Worm (Caenorhabditis elegans): ENCODE measurements around the gene Y53G8AR.5.
A peak's percentile ranks its signal among the peaks of the same experiment; 100 is the strongest.

Gene Y53G8AR.5

ce11 chrIII:3307379-3307778, 10.1 kb downstream of the Y53G8AR.5 start:
- no peak for TF ChIP-seq ceh-22 (tag; optimal IDR thresholded peaks at IDR 0.05)
- TF ChIP-seq ets-4 (tag; optimal IDR thresholded peaks at IDR 0.05) = no peak
- no peak for TF ChIP-seq C08G9.2 (tag; optimal IDR thresholded peaks at IDR 0.05)
- TF ChIP-seq nfya-1 (tag; optimal IDR thresholded peaks at IDR 0.05) = peak; percentile 21
- no peak for TF ChIP-seq lin-11 (tag; optimal IDR thresholded peaks at IDR 0.05)

- TF ChIP-seq pha-2 (tag; optimal IDR thresholded peaks at IDR 0.05) (no peak), Y22D7AL.16 (tag; optimal IDR thresholded peaks at IDR 0.05) (no peak), hlh-15 (tag; optimal IDR thresholded peaks at IDR 0.05) (no peak), lin-11 (tag; optimal IDR thresholded peaks at IDR 0.05) (no peak), mec-3 (tag; optimal IDR thresholded peaks at IDR 0.05; ENCODE audit: borderline replicate concordance) (no peak), dve-1 (tag; optimal IDR thresholded peaks at IDR 0.05) (no peak), ref-2 (tag; optimal IDR thresholded peaks at IDR 0.05) (no peak), T23F11.4 (GFP tag; optimal IDR thresholded peaks at IDR 0.05) (no peak)
Observed at ce11 chrIII:3308940-3309339, 11.7 kb downstream of the Y53G8AR.5 start.

- TF ChIP-seq K09A11.1 (tag; optimal IDR thresholded peaks at IDR 0.05; ENCODE audit: insufficient read depth) (no peak), ceh-6 (GFP tag; optimal IDR thresholded peaks at IDR 0.05) (no peak), npax-4 (tag; optimal IDR thresholded peaks at IDR 0.05) (no peak), hlh-8 (tag; optimal IDR thresholded peaks at IDR 0.05) (no peak), ahr-1 (tag; optimal IDR thresholded peaks at IDR 0.05) (no peak), ceh-19 (GFP tag; optimal IDR thresholded peaks at IDR 0.05) (no peak)
Observed at ce11 chrIII:3309700-3310099, 12.4 kb downstream of the Y53G8AR.5 start.

ce11 chrIII:3310876-3311597, 13.8 kb downstream of the Y53G8AR.5 start, which contains the start of gene ral-1:
ral-1 (plus strand) TSS chrIII:3311310.
- TF ChIP-seq ceh-31 (tag; optimal IDR thresholded peaks at IDR 0.05) = peak; percentile 60
- TF ChIP-seq nfya-1 (tag; optimal IDR thresholded peaks at IDR 0.05) = peak; percentile 55
- TF ChIP-seq C08G9.2 (tag; optimal IDR thresholded peaks at IDR 0.05) = no peak
- no peak for TF ChIP-seq pha-2 (tag; optimal IDR thresholded peaks at IDR 0.05)
- 0 out of 2 replicates have a peak, but pooled peaks have one; percentile 44 for TF ChIP-seq sox-2 (GFP tag; IDR thresholded peaks at IDR 0.05)
- TF ChIP-seq unc-55 (GFP tag; optimal IDR thresholded peaks at IDR 0.05) = peak; percentile 4
- no peak for TF ChIP-seq T23F11.4 (GFP tag; optimal IDR thresholded peaks at IDR 0.05)
- TF ChIP-seq ztf-16 (tag; optimal IDR thresholded peaks at IDR 0.05) = no peak
- peak; percentile 51 for TF ChIP-seq ceh-48 (tag; optimal IDR thresholded peaks at IDR 0.05)

ce11 chrIII:3311607-3312006, 14.4 kb downstream of the Y53G8AR.5 start:
- TF ChIP-seq ceh-22 (tag; optimal IDR thresholded peaks at IDR 0.05) (no peak), ahr-1 (tag; optimal IDR thresholded peaks at IDR 0.05) (no peak), ceh-31 (tag; optimal IDR thresholded peaks at IDR 0.05) (no peak), ceh-2 (tag; optimal IDR thresholded peaks at IDR 0.05) (no peak)

- TF ChIP-seq tbx-7 (tag; optimal IDR thresholded peaks at IDR 0.05) (no peak), ceh-9 (tag; optimal IDR thresholded peaks at IDR 0.05) (no peak), unc-86 (tag; optimal IDR thresholded peaks at IDR 0.05) (no peak), ztf-16 (tag; optimal IDR thresholded peaks at IDR 0.05) (no peak), C38D4.7 (GFP tag; optimal IDR thresholded peaks at IDR 0.05) (no peak), unc-42 (tag; optimal IDR thresholded peaks at IDR 0.05) (no peak), fkh-6 (tag; optimal IDR thresholded peaks at IDR 0.05) (no peak), nhr-232 (tag; optimal IDR thresholded peaks at IDR 0.05) (no peak), ceh-48 (tag; optimal IDR thresholded peaks at IDR 0.05) (no peak), hlh-15 (tag; optimal IDR thresholded peaks at IDR 0.05) (no peak), unc-55 (GFP tag; optimal IDR thresholded peaks at IDR 0.05) (no peak), ttx-3 (tag; optimal IDR thresholded peaks at IDR 0.05) (no peak), fax-1 (tag; optimal IDR thresholded peaks at IDR 0.05) (no peak), lim-6 (tag; optimal IDR thresholded peaks at IDR 0.05) (no peak), ama-1 (optimal IDR thresholded peaks at IDR 0.05) (no peak)
Observed at ce11 chrIII:3312111-3312510, 14.9 kb downstream of the Y53G8AR.5 start.

Measured in whole organism, late embryonic.